Worm (Caenorhabditis elegans): ENCODE results near the gene mdt-11.

Gene mdt-11

ce11 chrIII:5018116-5018689 lies 2.8 kb upstream of the mdt-11 start, which contains the start of gene wip-1 (continued):
- TF ChIP-seq pbrm-1 (GFP tag; IDR thresholded peaks at IDR 0.05) = peak; percentile 99
- TF ChIP-seq B0336.3 (GFP tag; IDR thresholded peaks at IDR 0.05) = peak; percentile 99
- TF ChIP-seq madf-8 (GFP tag; conservative IDR thresholded peaks at IDR 0.05) = peak; percentile 89
- peak; percentile 3 for TF ChIP-seq rpc-1 (optimal IDR thresholded peaks at IDR 0.05)
- TF ChIP-seq rpc-1 (tag; optimal IDR thresholded peaks at IDR 0.05) = peak; percentile 6
- TF ChIP-seq F23B12.7 (tag; optimal IDR thresholded peaks at IDR 0.05; ENCODE audit: insufficient read depth) = peak; percentile 98
- TF ChIP-seq ccch-3 (GFP tag; optimal IDR thresholded peaks at IDR 0.05) = no peak
- TF ChIP-seq sdz-38 (tag; optimal IDR thresholded peaks at IDR 0.05) = no peak
- peak; percentile 96 for TF ChIP-seq C17E4.6 (GFP tag; IDR thresholded peaks at IDR 0.05)
- TF ChIP-seq ztf-3 (GFP tag; optimal IDR thresholded peaks at IDR 0.05) = peak; percentile 73
- TF ChIP-seq madf-3 (GFP tag; IDR thresholded peaks at IDR 0.05) = peak; percentile 96
- peak; percentile 96 for TF ChIP-seq egl-44 (GFP tag; IDR thresholded peaks at IDR 0.05)
- TF ChIP-seq ekl-4 (GFP tag; IDR thresholded peaks at IDR 0.05) = peak; percentile 98
- peak; percentile 94 for TF ChIP-seq somi-1 (GFP tag; optimal IDR thresholded peaks at IDR 0.05)
- TF ChIP-seq attf-3 (GFP tag; conservative IDR thresholded peaks at IDR 0.05) = peak; percentile 82
- peak; percentile 85 to 94 for TF ChIP-seq let-607 (tag; optimal IDR thresholded peaks at IDR 0.05)
- TF ChIP-seq lir-1 (GFP tag; conservative IDR thresholded peaks at IDR 0.05) = peak; percentile 95
- TF ChIP-seq nhr-27 (tag; optimal IDR thresholded peaks at IDR 0.05) = peak; percentile 72
- TF ChIP-seq ama-1 (optimal IDR thresholded peaks at IDR 0.05) = no peak
- peak; percentile 27 to 80 for TF ChIP-seq ama-1 (GFP tag; optimal IDR thresholded peaks at IDR 0.05)
- TF ChIP-seq ceh-58 (GFP tag; IDR thresholded peaks at IDR 0.05) = no peak
- peak; percentile 90 for TF ChIP-seq hsf-1 (GFP tag; IDR thresholded peaks at IDR 0.05)
- peak; percentile 93 for TF ChIP-seq F39B2.1 (GFP tag; IDR thresholded peaks at IDR 0.05)
- TF ChIP-seq let-526 (GFP tag; IDR thresholded peaks at IDR 0.05) = peak; percentile 91
- peak; percentile 95 for TF ChIP-seq Y56A3A.18 (GFP tag; IDR thresholded peaks at IDR 0.05)
- TF ChIP-seq B0035.1 (tag; optimal IDR thresholded peaks at IDR 0.05) = peak; percentile 89
- peak; percentile 43 for TF ChIP-seq mel-28 (tag; optimal IDR thresholded peaks at IDR 0.05; ENCODE audit: borderline replicate concordance)
- no peak for TF ChIP-seq lag-1 (GFP tag; IDR thresholded peaks at IDR 0.05)
- peak; percentile 100 for TF ChIP-seq attf-5 (GFP tag; optimal IDR thresholded peaks at IDR 0.05)
- no peak for TF ChIP-seq nfya-2 (GFP tag; IDR thresholded peaks at IDR 0.05)
- peak; percentile 92 for TF ChIP-seq atf-7 (tag; optimal IDR thresholded peaks at IDR 0.05)
- peak; percentile 85 for TF ChIP-seq gei-17 (GFP tag; optimal IDR thresholded peaks at IDR 0.05)
- TF ChIP-seq mcd-1 (GFP tag; IDR thresholded peaks at IDR 0.05) = peak; percentile 96
- TF ChIP-seq hlh-12 (tag; optimal IDR thresholded peaks at IDR 0.05) = no peak
- TF ChIP-seq B0019.2 (GFP tag; conservative IDR thresholded peaks at IDR 0.05) = peak; percentile 91
- TF ChIP-seq nhr-120 (GFP tag; IDR thresholded peaks at IDR 0.05) = no peak
- TF ChIP-seq snpc-3.4 (tag; optimal IDR thresholded peaks at IDR 0.05) = peak; percentile 96
- peak; percentile 47; the same call in 1 of the 2 replicates for TF ChIP-seq ztf-25 (GFP tag; IDR thresholded peaks at IDR 0.05)
- TF ChIP-seq T07F8.4 (tag; optimal IDR thresholded peaks at IDR 0.05) = peak; percentile 88
- peak; percentile 93 for TF ChIP-seq C06A6.2 (GFP tag; conservative IDR thresholded peaks at IDR 0.05)
- TF ChIP-seq sptf-2 (GFP tag; optimal IDR thresholded peaks at IDR 0.05) = peak; percentile 91
- peak; percentile 80 for TF ChIP-seq snpc-4 (GFP tag; optimal IDR thresholded peaks at IDR 0.05)
- peak; percentile 86 to 93 (median 90) for TF ChIP-seq snpc-4 (tag; optimal IDR thresholded peaks at IDR 0.05)
- peak; percentile 97 for TF ChIP-seq zfh-2 (GFP tag; conservative IDR thresholded peaks at IDR 0.05)
- TF ChIP-seq madf-6 (GFP tag; IDR thresholded peaks at IDR 0.05) = peak; percentile 97
- peak; percentile 98 for TF ChIP-seq Y53G8AR.9 (GFP tag; conservative IDR thresholded peaks at IDR 0.05)
- peak; percentile 98 for TF ChIP-seq athp-1 (tag; optimal IDR thresholded peaks at IDR 0.05)
- TF ChIP-seq lin-54 (GFP tag; optimal IDR thresholded peaks at IDR 0.05) = peak; percentile 98
- peak; percentile 79 for TF ChIP-seq aptf-2 (GFP tag; conservative IDR thresholded peaks at IDR 0.05)
